Fruit fly (Drosophila melanogaster): ENCODE data around the gene Cpr65Ax1.
A peak's percentile ranks its signal among the peaks of the same experiment; 100 is the strongest.

The Cpr65Ax1 gene

dm6 chr3L:6157327-6158032, 9.7 kb upstream of the Cpr65Ax1 start, which contains the start of gene CG13297 (continued):
- TF ChIP-seq esg (GFP tag; conservative IDR thresholded peaks at IDR 0.05) (peak; percentile 61), Six4 (GFP tag; optimal IDR thresholded peaks at IDR 0.05) (no peak), Oli (tag; optimal IDR thresholded peaks at IDR 0.05) (peak; percentile 76), HLH3B (GFP tag; IDR thresholded peaks at IDR 0.05) (peak; percentile 62), ap (GFP tag; IDR thresholded peaks at IDR 0.05) (0 out of 2 replicates have a peak, but pooled peaks have one; percentile 14), Nf-YA (GFP tag; IDR thresholded peaks at IDR 0.05) (no peak), dpn (GFP tag; optimal IDR thresholded peaks at IDR 0.05) (peak in 1 of 2 experiments; percentile 10), CG13296 (GFP tag; optimal IDR thresholded peaks at IDR 0.05) (peak; percentile 85), phol (tag; optimal IDR thresholded peaks at IDR 0.05) (peak; percentile 75), Hr3 (GFP tag; optimal IDR thresholded peaks at IDR 0.05) (peak; percentile 10), CG30020 (tag; optimal IDR thresholded peaks at IDR 0.05) (no peak), CG11093 (GFP tag; IDR thresholded peaks at IDR 0.05) (peak; percentile 62; the same call in 2 of the 3 replicates), CG18599 (GFP tag; optimal IDR thresholded peaks at IDR 0.05) (peak; percentile 37), scrt (GFP tag; optimal IDR thresholded peaks at IDR 0.05) (peak; percentile 26), CG12236 (GFP tag; optimal IDR thresholded peaks at IDR 0.05) (no peak), eve (GFP tag; optimal IDR thresholded peaks at IDR 0.05) (peak in 1 of 2 experiments; percentile 48), en (GFP tag; optimal IDR thresholded peaks at IDR 0.05) (no peak), inv (GFP tag; IDR thresholded peaks at IDR 0.05; ENCODE audit: partially characterized antibody) (no peak), Max (GFP tag; optimal IDR thresholded peaks at IDR 0.05) (peak; percentile 19), CG9817 (tag; optimal IDR thresholded peaks at IDR 0.05) (peak; percentile 38), CG6689 (GFP tag; IDR thresholded peaks at IDR 0.05) (peak; percentile 66), Drgx (GFP tag; IDR thresholded peaks at IDR 0.05) (peak; percentile 37; the same call in 1 of the 2 replicates), CG14014 (GFP tag; IDR thresholded peaks at IDR 0.05) (peak; percentile 25; the same call in 1 of the 2 replicates), CG17829 (tag; optimal IDR thresholded peaks at IDR 0.05) (peak; percentile 61), CG1233 (GFP tag; optimal IDR thresholded peaks at IDR 0.05) (peak; percentile 45), CG42726 (GFP tag; IDR thresholded peaks at IDR 0.05; ENCODE audit: partially characterized antibody) (no peak), CG17359 (tag; optimal IDR thresholded peaks at IDR 0.05) (peak; percentile 68), CG5180 (GFP tag; optimal IDR thresholded peaks at IDR 0.05) (peak; percentile 63), croc (GFP tag; conservative IDR thresholded peaks at IDR 0.05) (peak; percentile 37; the same call in 2 of the 3 replicates), CG12104 (GFP tag; optimal IDR thresholded peaks at IDR 0.05) (peak; percentile 27), CG13424 (tag; optimal IDR thresholded peaks at IDR 0.05) (peak; percentile 76), CHES-1-like (GFP tag; optimal IDR thresholded peaks at IDR 0.05) (no peak), CG14441 (GFP tag; IDR thresholded peaks at IDR 0.05) (peak; percentile 60), h (optimal IDR thresholded peaks at IDR 0.05) (no peak), CG9215 (GFP tag; IDR thresholded peaks at IDR 0.05) (0 out of 2 replicates have a peak, but pooled peaks have one; percentile 8), CG8388 (GFP tag; optimal IDR thresholded peaks at IDR 0.05) (peak; percentile 48), jing (GFP tag; optimal IDR thresholded peaks at IDR 0.05) (peak; percentile 38), run (tag; optimal IDR thresholded peaks at IDR 0.05) (peak; percentile 60), CG10274 (GFP tag; optimal IDR thresholded peaks at IDR 0.05) (no peak), CG18262 (tag; optimal IDR thresholded peaks at IDR 0.05) (peak; percentile 73), CG10654 (GFP tag; optimal IDR thresholded peaks at IDR 0.05) (peak; percentile 19), CG12744 (GFP tag; optimal IDR thresholded peaks at IDR 0.05) (no peak), stc (GFP tag; IDR thresholded peaks at IDR 0.05) (peak; percentile 53; the same call in 1 of the 2 replicates), CG4820 (GFP tag; optimal IDR thresholded peaks at IDR 0.05) (peak; percentile 32), gsb-n (tag; optimal IDR thresholded peaks at IDR 0.05) (peak; percentile 17), MTF-1 (GFP tag; optimal IDR thresholded peaks at IDR 0.05; ENCODE audit: borderline replicate concordance) (no peak), CG32767 (GFP tag; IDR thresholded peaks at IDR 0.05) (peak; percentile 69; the same call in 1 of the 2 replicates), pan (optimal IDR thresholded peaks at IDR 0.05) (no peak), pan (GFP tag; optimal IDR thresholded peaks at IDR 0.05 in 1 of 2, IDR thresholded peaks at IDR 0.05 in 1 of 2) (peak in 1 of 2 experiments; percentile 74)
